Worm (Caenorhabditis elegans) whole organism, L3 larva: ENCODE data around the gene F10D7.4.

Experiments
- ama-1 ChIP-seq: fragments of 150-350 bp; optimal IDR thresholded peaks from 2 replicates; lab custom pipeline; 2018
- elt-2 ChIP-seq: sonication (generic microtip); optimal IDR thresholded peaks from 2 replicates; lab custom pipeline; 2016; ENCODE audit warnings: missing genetic modification reagents, mild to moderate bottlenecking, missing genetic modification characterization, missing compliant biosample characterization
- lin-15B ChIP-seq: fragments of 150-350 bp; optimal IDR thresholded peaks from 2 replicates; lab custom pipeline; 2014; ENCODE audit warnings: missing biosample characterization, missing genetic modification characterization
- lin-39 ChIP-seq: fragments of 150-350 bp; optimal IDR thresholded peaks from 2 replicates; lab custom pipeline; 2018; ENCODE audit warnings: missing biosample characterization, missing genetic modification reagents, missing genetic modification characterization
- mml-1 ChIP-seq: fragments of 150-350 bp; sonication (generic microtip); optimal IDR thresholded peaks from 3 replicates; lab custom pipeline; 2014; ENCODE audit warnings: missing biosample characterization, missing genetic modification characterization
- nhr-77 ChIP-seq: fragments of 150-350 bp; optimal IDR thresholded peaks from 2 replicates; lab custom pipeline; 2014; ENCODE audit warnings: missing biosample characterization, missing genetic modification characterization
- snpc-4 ChIP-seq: fragments of 150-350 bp; optimal IDR thresholded peaks from 2 replicates; lab custom pipeline; 2014; ENCODE audit warnings: missing biosample characterization, missing genetic modification characterization
- unc-39 ChIP-seq: sonication (generic microtip); optimal IDR thresholded peaks from 4 replicates; lab custom pipeline; 2017; ENCODE audit warnings: missing biosample characterization, missing genetic modification characterization
- ztf-4 ChIP-seq: fragments of 150-350 bp; optimal IDR thresholded peaks from 2 replicates; lab custom pipeline; 2014; ENCODE audit warnings: missing biosample characterization, missing genetic modification characterization

ce11 chrX:17408855-17409254, 27.0 kb upstream of the F10D7.4 start:
- TF ChIP-seq lin-15B (no peak), ztf-4 (tag; lab: Kevin White, UChicago) (no peak), unc-39 (tag; lab: Kevin White, UChicago) (no peak), elt-2 (tag; lab: Kevin White, UChicago) (no peak), nhr-77 (tag; lab: Kevin White, UChicago) (no peak), mml-1 (no peak), snpc-4 (tag; lab: Kevin White, UChicago) (no peak), lin-39 (tag; lab: Kevin White, UChicago) (no peak), ama-1 (lab: Kevin White, UChicago) (no peak)
